Worm (Caenorhabditis elegans) whole organism, early embryonic: ENCODE results near the gene otpl-3.

Source experiments
- B0310.2 ChIP-seq: sonication (generic microtip); optimal IDR thresholded peaks from 2 replicates; lab custom pipeline; 2016; ENCODE audit warnings: mild to moderate bottlenecking, missing genetic modification characterization, missing compliant biosample characterization
- F13C5.2 ChIP-seq: sonication (generic microtip); optimal IDR thresholded peaks from 2 replicates; lab custom pipeline; 2017; ENCODE audit warnings: mild to moderate bottlenecking, missing genetic modification characterization, inconsistent platforms, missing compliant biosample characterization
- aly-1 ChIP-seq: sonication (generic microtip); optimal IDR thresholded peaks from 2 replicates; lab custom pipeline; 2016; ENCODE audit warnings: missing genetic modification characterization, missing compliant biosample characterization
- ama-1 ChIP-seq: fragments of 150-350 bp; optimal IDR thresholded peaks from 2 replicates; lab custom pipeline; 2014
- ceh-13 ChIP-seq: fragments of 200-800 bp; sonication (Bioruptor generic); optimal IDR thresholded peaks from 2 replicates; lab custom pipeline; 2018; ENCODE audit warnings: mild to moderate bottlenecking, missing genetic modification characterization, missing compliant biosample characterization
- ceh-36 ChIP-seq: sonication (generic microtip); optimal IDR thresholded peaks from 2 replicates; lab custom pipeline; 2016; ENCODE audit warnings: missing genetic modification characterization, inconsistent platforms, missing compliant biosample characterization
- ets-7 ChIP-seq: sonication (generic microtip); optimal IDR thresholded peaks from 2 replicates; lab custom pipeline; 2016; ENCODE audit warnings: missing genotype, missing genetic modification characterization, missing compliant biosample characterization
- flt-1 ChIP-seq: fragments of 200-800 bp; sonication (Bioruptor generic); IDR thresholded peaks from 2 replicates; pipeline ENCODE4 v1.3.6; 2022; ENCODE audit warnings: missing genetic modification characterization, missing compliant biosample characterization
- hmbx-1 ChIP-seq: sonication (generic microtip); optimal IDR thresholded peaks from 2 replicates; lab custom pipeline; 2016; ENCODE audit warnings: mild to moderate bottlenecking, missing genetic modification characterization, missing compliant biosample characterization
- hmg-4 ChIP-seq: fragments of 200-800 bp; sonication (Bioruptor generic); optimal IDR thresholded peaks from 2 replicates; lab custom pipeline; 2018; ENCODE audit warnings: mild to moderate bottlenecking, missing genetic modification characterization, missing compliant biosample characterization
- hnd-1 ChIP-seq: sonication (generic microtip); optimal IDR thresholded peaks from 2 replicates; lab custom pipeline; 2016; ENCODE audit warnings: missing genetic modification characterization, missing compliant biosample characterization
- pes-1 ChIP-seq: fragments of 200-800 bp; sonication (Bioruptor generic); IDR thresholded peaks from 2 replicates; pipeline ENCODE4 v1.3.6; 2022; ENCODE audit warnings: missing genetic modification reagents, missing genetic modification characterization, missing compliant biosample characterization
- scrt-1 ChIP-seq: fragments of 200-800 bp; sonication (Bioruptor generic); IDR thresholded peaks from 2 replicates; pipeline ENCODE4 v1.3.6; 2022; ENCODE audit warnings: missing genetic modification characterization, missing compliant biosample characterization
- sea-1 ChIP-seq: fragments of 200-800 bp; sonication (Bioruptor generic); conservative IDR thresholded peaks from 2 replicates; pipeline ENCODE4 v1.3.6; 2022; ENCODE audit warnings: missing genetic modification characterization, missing compliant biosample characterization
- tbx-11 ChIP-seq: fragments of 200-800 bp; sonication (Bioruptor generic); IDR thresholded peaks from 2 replicates; pipeline ENCODE4 v1.3.6; 2022; ENCODE audit warnings: missing genetic modification characterization, missing compliant biosample characterization
- tbx-37 ChIP-seq: fragments of 200-800 bp; sonication (Bioruptor generic); conservative IDR thresholded peaks from 2 replicates; pipeline ENCODE4 v1.3.6; 2022; ENCODE audit warnings: missing genetic modification reagents, missing genetic modification characterization, missing compliant biosample characterization
- tra-4 ChIP-seq: sonication (generic microtip); optimal IDR thresholded peaks from 2 replicates; lab custom pipeline; 2017; ENCODE audit warnings: missing genetic modification characterization, missing compliant biosample characterization

Gene otpl-3

DNA sequence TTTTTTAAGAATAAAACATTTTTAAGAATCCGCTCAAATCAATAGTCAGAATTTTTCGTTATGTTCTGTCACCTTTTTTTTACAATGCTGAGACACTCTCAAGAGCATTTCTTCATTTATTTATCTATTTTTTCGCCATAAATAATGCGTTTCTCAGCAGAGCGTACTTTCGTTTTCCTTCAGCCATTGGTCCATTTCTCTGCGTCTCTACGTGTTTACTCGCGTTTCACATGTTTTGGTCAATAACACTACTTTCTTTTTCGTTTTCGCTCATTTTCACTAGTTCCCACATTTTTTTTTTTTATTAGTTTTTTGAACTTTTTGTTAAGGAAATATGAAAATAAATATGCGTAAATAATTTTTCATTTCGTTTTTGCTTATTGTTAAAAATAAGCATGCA lies 9.9 kb upstream of the otpl-3 start:
- no peak for TF ChIP-seq ceh-36
- TF ChIP-seq tbx-11 = no peak
- TF ChIP-seq hmbx-1 (tag; lab: Kevin White, UChicago) = no peak
- TF ChIP-seq tbx-37 = no peak
- no peak for TF ChIP-seq ceh-13 (GFP tag; lab: Kevin White, UChicago)
- TF ChIP-seq pes-1 = no peak
- TF ChIP-seq hnd-1 (tag; lab: Kevin White, UChicago) = no peak
- TF ChIP-seq sea-1 (GFP tag; lab: Robert Waterston, UW) = no peak
- TF ChIP-seq aly-1 (tag; lab: Kevin White, UChicago) = no peak

ce11 chrX:6932134-6932533 lies 7.6 kb upstream of the otpl-3 start, which contains the start of gene F14B8.6:
Gene F14B8.6 (minus strand): TSS chrX:6932425.
- TF ChIP-seq tra-4 (tag; lab: Kevin White, UChicago) = no peak
- no peak for TF ChIP-seq ets-7 (tag; lab: Kevin White, UChicago)
- TF ChIP-seq B0310.2 (tag; lab: Kevin White, UChicago) = no peak
- TF ChIP-seq hmg-4 (GFP tag; lab: Kevin White, UChicago) = peak; percentile 22
- TF ChIP-seq scrt-1 (GFP tag; lab: Robert Waterston, UW) = no peak
- no peak for TF ChIP-seq hnd-1 (tag; lab: Kevin White, UChicago)

- TF ChIP-seq pes-1 (no peak), hmbx-1 (tag; lab: Kevin White, UChicago) (no peak), tbx-11 (no peak), ets-7 (tag; lab: Kevin White, UChicago) (no peak), hnd-1 (tag; lab: Kevin White, UChicago) (no peak), tra-4 (tag; lab: Kevin White, UChicago) (no peak)
Measured at ce11 chrX:6928578-6928977, 4.0 kb upstream of the otpl-3 start, which contains the start of gene F14B8.5. Gene F14B8.5 (minus strand): TSS chrX:6928704.

DNA sequence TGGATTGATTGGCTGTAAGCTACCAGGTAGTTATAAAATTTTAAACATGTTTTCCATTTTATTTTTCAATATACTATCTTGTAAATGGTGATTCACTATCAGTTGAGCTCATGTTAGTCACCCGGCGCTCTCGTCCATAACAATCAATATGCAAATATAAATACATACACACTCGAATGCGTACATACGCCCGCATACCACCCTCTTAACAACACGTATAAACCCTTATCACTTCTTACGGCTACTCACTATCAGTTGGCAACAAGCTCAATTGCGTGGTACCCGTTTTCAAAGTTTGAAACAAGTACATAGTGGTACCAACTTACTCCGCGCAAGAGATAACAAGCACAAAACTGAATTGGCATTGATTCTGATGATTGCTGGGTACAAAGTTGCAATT lies 2.4 kb upstream of the otpl-3 start:
- TF ChIP-seq scrt-1 (GFP tag; lab: Robert Waterston, UW) = no peak

ce11 chrX:6920132-6920531 lies 4.4 kb downstream of the otpl-3 start:
- TF ChIP-seq pes-1 (no peak), tra-4 (tag; lab: Kevin White, UChicago) (no peak), scrt-1 (GFP tag; lab: Robert Waterston, UW) (no peak)

DNA sequence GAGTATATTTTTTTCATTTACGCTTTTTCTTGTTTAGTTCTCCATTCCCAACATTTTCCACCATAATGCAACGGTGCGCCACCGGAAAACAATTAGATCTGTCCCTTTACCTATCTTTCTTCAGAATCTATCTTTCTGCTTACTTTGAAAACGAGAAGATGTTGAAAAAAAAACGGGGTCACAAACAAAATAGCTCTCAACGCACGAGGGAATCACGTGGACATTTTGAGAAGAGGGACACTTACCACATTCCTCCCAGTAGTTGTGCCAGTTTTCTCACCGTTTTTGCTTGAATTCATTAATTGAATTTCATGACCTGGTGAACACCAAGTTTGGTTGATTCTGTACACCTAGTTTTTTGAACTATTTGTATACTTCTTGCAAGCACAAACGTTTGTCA lies 8.4 kb downstream of the otpl-3 start:
- no peak for TF ChIP-seq hnd-1 (tag; lab: Kevin White, UChicago)
- no peak for TF ChIP-seq ceh-13 (GFP tag; lab: Kevin White, UChicago)
- no peak for TF ChIP-seq B0310.2 (tag; lab: Kevin White, UChicago)
- no peak for TF ChIP-seq flt-1 (GFP tag; lab: Robert Waterston, UW)
- no peak for TF ChIP-seq ets-7 (tag; lab: Kevin White, UChicago)
- no peak for TF ChIP-seq F13C5.2
- TF ChIP-seq tbx-11 = no peak
- TF ChIP-seq ceh-36 = no peak
- no peak for TF ChIP-seq ama-1 (lab: Kevin White, UChicago)
- no peak for TF ChIP-seq pes-1

- no peak for TF ChIP-seq hmg-4 (GFP tag; lab: Kevin White, UChicago)
Measured at ce11 chrX:6915279-6915678, 9.3 kb downstream of the otpl-3 start.

ce11 chrX:6913989-6914388 lies 10.6 kb downstream of the otpl-3 start, which contains the start of gene nhx-4:
Gene nhx-4 (plus strand): TSS chrX:6914289.
- TF ChIP-seq ama-1 (lab: Kevin White, UChicago) (no peak), B0310.2 (tag; lab: Kevin White, UChicago) (no peak), tra-4 (tag; lab: Kevin White, UChicago) (no peak), flt-1 (GFP tag; lab: Robert Waterston, UW) (no peak), hmbx-1 (tag; lab: Kevin White, UChicago) (no peak), hmg-4 (GFP tag; lab: Kevin White, UChicago) (no peak), ceh-36 (no peak)

DNA sequence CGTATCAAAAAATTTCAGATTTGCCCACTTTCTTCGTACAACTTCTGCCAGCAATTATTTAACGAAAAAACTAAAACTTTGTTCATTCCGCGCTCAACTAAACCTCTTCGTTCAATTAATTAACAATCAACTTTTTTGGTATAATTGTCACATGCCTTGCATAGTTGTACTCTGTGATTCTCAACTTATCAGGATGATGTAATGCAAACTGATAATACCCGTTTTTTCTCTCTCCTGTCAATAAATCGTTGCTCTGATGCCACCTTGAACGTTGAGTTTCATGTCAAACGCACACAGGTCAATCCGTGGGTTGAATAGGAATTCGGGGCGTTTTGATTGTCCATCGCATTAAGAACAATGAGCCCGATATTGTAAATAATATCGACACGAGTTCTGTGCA lies 19.0 kb downstream of the otpl-3 start:
- TF ChIP-seq ceh-36 (no peak), B0310.2 (tag; lab: Kevin White, UChicago) (no peak), hmg-4 (GFP tag; lab: Kevin White, UChicago) (no peak), tra-4 (tag; lab: Kevin White, UChicago) (no peak), F13C5.2 (no peak), hnd-1 (tag; lab: Kevin White, UChicago) (no peak), aly-1 (tag; lab: Kevin White, UChicago) (no peak), scrt-1 (GFP tag; lab: Robert Waterston, UW) (no peak), pes-1 (no peak), tbx-11 (no peak), ceh-13 (GFP tag; lab: Kevin White, UChicago) (no peak), hmbx-1 (tag; lab: Kevin White, UChicago) (no peak), ama-1 (lab: Kevin White, UChicago) (no peak), flt-1 (GFP tag; lab: Robert Waterston, UW) (no peak), tbx-37 (no peak)
